Worm (Caenorhabditis elegans): ENCODE results near the gene gbb-1.

DNA sequence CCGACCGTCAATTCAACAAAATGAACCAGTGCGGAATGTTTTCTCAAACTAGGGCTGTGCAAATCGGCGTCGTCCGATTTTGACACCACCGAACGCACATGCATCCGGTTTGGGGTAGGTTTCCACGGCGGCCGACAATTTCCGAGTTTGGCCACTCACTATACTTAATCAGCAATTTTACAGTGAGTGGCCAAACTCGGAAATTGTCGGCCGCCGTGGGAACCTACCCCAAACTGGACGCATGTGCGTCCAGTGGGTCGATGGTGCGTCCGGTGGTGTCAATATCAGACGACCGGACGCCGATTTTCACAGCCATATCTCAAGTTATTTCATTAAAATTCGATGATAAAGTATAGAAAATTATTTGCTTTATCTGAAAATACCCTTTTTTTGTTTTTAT is 32.4 kb downstream of the gbb-1 start:
- TF ChIP-seq jun-1 (tag; optimal IDR thresholded peaks at IDR 0.05) (no peak), fos-1 (tag; optimal IDR thresholded peaks at IDR 0.05) (no peak), lin-13 (GFP tag; optimal IDR thresholded peaks at IDR 0.05) (no peak), zip-4 (GFP tag; optimal IDR thresholded peaks at IDR 0.05) (no peak), aha-1 (tag; optimal IDR thresholded peaks at IDR 0.05) (no peak), ztf-11 (tag; optimal IDR thresholded peaks at IDR 0.05) (no peak), unc-130 (tag; optimal IDR thresholded peaks at IDR 0.05) (no peak), unc-62 (GFP tag; optimal IDR thresholded peaks at IDR 0.05) (no peak), snpc-4 (tag; optimal IDR thresholded peaks at IDR 0.05) (no peak), aly-2 (tag; optimal IDR thresholded peaks at IDR 0.05) (no peak)

Data from whole organism, L1 larva.